Fruit fly (Drosophila melanogaster): ENCODE results near the gene PolD1.

Gene PolD1

DNA sequence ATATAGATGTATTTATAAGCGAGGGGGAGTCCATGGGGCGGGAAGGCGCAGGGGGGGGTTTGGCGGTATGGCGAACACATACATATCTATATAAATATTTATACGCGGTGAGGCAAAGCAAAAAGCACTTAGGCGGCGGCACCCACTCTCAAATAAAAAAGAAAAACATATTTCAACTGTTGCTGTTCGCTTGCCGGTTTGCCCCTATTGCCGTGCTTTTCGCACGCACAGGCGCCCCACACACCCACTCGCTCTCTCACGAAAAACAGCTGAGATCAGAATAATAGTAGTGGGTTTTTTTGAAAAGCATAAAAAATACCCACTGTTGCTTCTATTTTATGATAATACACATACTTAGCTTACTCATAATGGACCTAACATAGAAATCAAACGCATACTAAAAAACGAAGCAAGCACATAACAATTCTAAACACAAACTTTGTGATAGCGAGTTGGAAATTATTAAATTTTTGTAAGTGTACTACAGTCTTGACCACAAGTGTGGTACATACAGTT lies 13.6 kb upstream of the PolD1 start (continued):
- TF ChIP-seq gcm2 (GFP tag; optimal IDR thresholded peaks at IDR 0.05) (peak; percentile 73), Med (GFP tag) (peak; percentile 96), MBD-R2 (GFP tag; IDR thresholded peaks at IDR 0.05) (peak; percentile 40; the same call in 1 of the 2 replicates), btn (GFP tag; optimal IDR thresholded peaks at IDR 0.05) (peak; percentile 32), amos (GFP tag; IDR thresholded peaks at IDR 0.05; ENCODE audit: partially characterized antibody) (no peak), nerfin-2 (GFP tag; IDR thresholded peaks at IDR 0.05; ENCODE audit: partially characterized antibody) (no peak), CG12299 (tag; optimal IDR thresholded peaks at IDR 0.05) (peak; percentile 68), CG1832 (GFP tag; optimal IDR thresholded peaks at IDR 0.05) (peak; percentile 59), CG9932 (GFP tag; IDR thresholded peaks at IDR 0.05) (peak; percentile 85), CG18764 (GFP tag; optimal IDR thresholded peaks at IDR 0.05) (peak; percentile 25), CG10979 (tag; optimal IDR thresholded peaks at IDR 0.05) (peak; percentile 10), CG12236 (GFP tag; optimal IDR thresholded peaks at IDR 0.05) (peak; percentile 29), Mes4 (GFP tag; optimal IDR thresholded peaks at IDR 0.05) (peak; percentile 42), Antp (GFP tag; optimal IDR thresholded peaks at IDR 0.05) (peak; percentile 64), CG13296 (GFP tag; optimal IDR thresholded peaks at IDR 0.05) (peak; percentile 88), CG31224 (GFP tag; IDR thresholded peaks at IDR 0.05) (peak; percentile 50; the same call in 1 of the 2 replicates), Eip74EF (GFP tag; optimal IDR thresholded peaks at IDR 0.05) (peak in 1 of 2 experiments; percentile 77), CG15011 (GFP tag; optimal IDR thresholded peaks at IDR 0.05) (peak; percentile 8), crc (GFP tag; optimal IDR thresholded peaks at IDR 0.05) (peak; percentile 67), Sry-β (GFP tag; optimal IDR thresholded peaks at IDR 0.05) (no peak), dati (GFP tag; IDR thresholded peaks at IDR 0.05) (no peak), ATbp (GFP tag; optimal IDR thresholded peaks at IDR 0.05) (no peak), NfI (GFP tag; optimal IDR thresholded peaks at IDR 0.05) (peak; percentile 84), CG11398 (GFP tag; optimal IDR thresholded peaks at IDR 0.05) (peak; percentile 56), Hr78 (GFP tag; optimal IDR thresholded peaks at IDR 0.05) (peak in 1 of 2 experiments; percentile 33), Aef1 (GFP tag; IDR thresholded peaks at IDR 0.05) (peak; percentile 58), z (GFP tag; IDR thresholded peaks at IDR 0.05) (no peak), Dip3 (GFP tag; optimal IDR thresholded peaks at IDR 0.05) (peak; percentile 87), CG2199 (GFP tag; IDR thresholded peaks at IDR 0.05) (no peak), CG18476 (GFP tag; optimal IDR thresholded peaks at IDR 0.05) (peak; percentile 58), CG8388 (GFP tag; optimal IDR thresholded peaks at IDR 0.05) (peak; percentile 49), CG1024 (GFP tag; IDR thresholded peaks at IDR 0.05) (no peak), vfl (GFP tag; optimal IDR thresholded peaks at IDR 0.05) (peak; percentile 65), zfh1 (GFP tag; IDR thresholded peaks at IDR 0.05) (peak; percentile 49; the same call in 1 of the 3 replicates), CG7928 (GFP tag; optimal IDR thresholded peaks at IDR 0.05) (peak; percentile 16), lbe (GFP tag; optimal IDR thresholded peaks at IDR 0.05) (no peak), yki (optimal IDR thresholded peaks at IDR 0.05) (no peak), cg (GFP tag; optimal IDR thresholded peaks at IDR 0.05) (peak; percentile 34), Atf-2 (GFP tag; optimal IDR thresholded peaks at IDR 0.05) (peak; percentile 68), Camta (GFP tag; optimal IDR thresholded peaks at IDR 0.05) (peak; percentile 67), Nf-YB (GFP tag; optimal IDR thresholded peaks at IDR 0.05) (peak; percentile 63), CG8290 (GFP tag; optimal IDR thresholded peaks at IDR 0.05) (no peak), CG8290 (tag; optimal IDR thresholded peaks at IDR 0.05) (peak in 1 of 2 experiments; percentile 71), chn (GFP tag; optimal IDR thresholded peaks at IDR 0.05) (peak; percentile 40), Fer3 (tag; optimal IDR thresholded peaks at IDR 0.05) (peak; percentile 85), CG17359 (tag; optimal IDR thresholded peaks at IDR 0.05) (peak; percentile 75), onecut (GFP tag; IDR thresholded peaks at IDR 0.05) (peak; percentile 22; the same call in 1 of the 2 replicates), tio (GFP tag; optimal IDR thresholded peaks at IDR 0.05) (peak; percentile 75), CG3163 (GFP tag; optimal IDR thresholded peaks at IDR 0.05) (peak; percentile 42), disco-r (GFP tag; optimal IDR thresholded peaks at IDR 0.05) (peak; percentile 35), ttk (GFP tag; IDR thresholded peaks at IDR 0.05) (no peak)
